Worm (Caenorhabditis elegans) whole organism, L2 larva: ENCODE data around the gene srd-54.
"Not testable (repeated sequence)": the region's sequence is repeated elsewhere in the genome, so short reads cannot be mapped to it uniquely, and the experiment has no call there.

Experiments used
- C34F6.9 ChIP-seq: fragments of 150-350 bp; optimal IDR thresholded peaks from 2 replicates; lab custom pipeline; 2014; ENCODE audit warnings: missing biosample characterization, missing genetic modification characterization
- F13H6.1 ChIP-seq: sonication (generic microtip); optimal IDR thresholded peaks from 2 replicates; lab custom pipeline; 2016; ENCODE audit warnings: missing genetic modification characterization, missing compliant biosample characterization
- R02D3.7 ChIP-seq: fragments of 150-350 bp; optimal IDR thresholded peaks from 2 replicates; lab custom pipeline; 2014; ENCODE audit warnings: missing biosample characterization, missing genetic modification characterization
- Y55F3AM.14 ChIP-seq: fragments of 200-800 bp; sonication (Bioruptor generic); optimal IDR thresholded peaks from 2 replicates; lab custom pipeline; 2018; ENCODE audit warnings: mild to moderate bottlenecking, missing genetic modification characterization, missing compliant biosample characterization
- alr-1 ChIP-seq: fragments of 150-350 bp; optimal IDR thresholded peaks from 2 replicates; lab custom pipeline; 2014; ENCODE audit warnings: missing biosample characterization, missing genetic modification characterization
- aly-2 ChIP-seq: fragments of 150-350 bp; optimal IDR thresholded peaks from 2 replicates; lab custom pipeline; 2014; ENCODE audit warnings: missing biosample characterization, missing genetic modification characterization
- blmp-1 ChIP-seq: sonication (generic microtip); optimal IDR thresholded peaks from 2 replicates; lab custom pipeline; 2017; ENCODE audit warnings: missing genetic modification characterization, mild to moderate bottlenecking, missing compliant biosample characterization, antibody characterized with exemption, moderate library complexity; ENCODE audit not compliant: insufficient read depth
- ceh-16 ChIP-seq: fragments of 150-350 bp; optimal IDR thresholded peaks from 2 replicates; lab custom pipeline; 2014; ENCODE audit warnings: missing biosample characterization, missing genetic modification characterization
- ceh-82 ChIP-seq: fragments of 150-350 bp; optimal IDR thresholded peaks from 2 replicates; lab custom pipeline; 2014; ENCODE audit warnings: missing biosample characterization, missing genetic modification characterization
- crh-2 ChIP-seq: sonication (generic microtip); optimal IDR thresholded peaks from 2 replicates; lab custom pipeline; 2017; ENCODE audit warnings: missing biosample characterization, missing genetic modification characterization
- dmd-4 ChIP-seq: sonication (generic microtip); optimal IDR thresholded peaks from 2 replicates; lab custom pipeline; 2017; ENCODE audit warnings: missing biosample characterization, missing genetic modification characterization
- egl-27 ChIP-seq: sonication (generic microtip); optimal IDR thresholded peaks from 3 replicates; lab custom pipeline; 2017; ENCODE audit warnings: missing biosample characterization, missing genetic modification reagents, missing genetic modification characterization
- fos-1 ChIP-seq: fragments of 150-350 bp; optimal IDR thresholded peaks from 2 replicates; lab custom pipeline; 2014; ENCODE audit warnings: missing biosample characterization, missing genetic modification characterization
- gmeb-1 ChIP-seq: fragments of 150-350 bp; optimal IDR thresholded peaks from 2 replicates; lab custom pipeline; 2014; ENCODE audit warnings: missing biosample characterization, missing genetic modification characterization
- lin-39 ChIP-seq: fragments of 150-350 bp; optimal IDR thresholded peaks from 2 replicates; lab custom pipeline; 2014; ENCODE audit warnings: missing biosample characterization, missing genetic modification reagents, missing genetic modification characterization
- lsy-2 ChIP-seq, 2 experiments: fragments of 150-350 bp in 1 of 2; sonication (generic microtip) in 1 of 2; optimal IDR thresholded peaks; 2 replicates each; lab custom pipeline; 2014 to 2017; ENCODE audit warnings: missing biosample characterization in 2 of 2, missing genetic modification characterization in 2 of 2
- mab-5 ChIP-seq: fragments of 150-350 bp; optimal IDR thresholded peaks from 2 replicates; lab custom pipeline; 2014; ENCODE audit warnings: missing biosample characterization, missing genetic modification characterization
- nhr-11 ChIP-seq: fragments of 150-350 bp; optimal IDR thresholded peaks from 2 replicates; lab custom pipeline; 2014; ENCODE audit warnings: missing biosample characterization, missing genetic modification characterization
- nhr-21 ChIP-seq: fragments of 150-350 bp; optimal IDR thresholded peaks from 2 replicates; lab custom pipeline; 2014; ENCODE audit warnings: missing biosample characterization, missing genetic modification characterization
- nhr-23 ChIP-seq: fragments of 150-350 bp; optimal IDR thresholded peaks from 2 replicates; lab custom pipeline; 2014; ENCODE audit warnings: missing biosample characterization, missing genetic modification reagents, missing genetic modification characterization
- nhr-25 ChIP-seq: fragments of 150-350 bp; sonication (generic microtip); optimal IDR thresholded peaks from 3 replicates; lab custom pipeline; 2014; ENCODE audit warnings: missing biosample characterization, missing genetic modification characterization
- nhr-77 ChIP-seq: fragments of 150-350 bp; optimal IDR thresholded peaks from 2 replicates; lab custom pipeline; 2014; ENCODE audit warnings: missing biosample characterization, missing genetic modification characterization
- peb-1 ChIP-seq: fragments of 150-350 bp; optimal IDR thresholded peaks from 2 replicates; lab custom pipeline; 2014; ENCODE audit warnings: missing biosample characterization, missing genetic modification characterization
- sem-4 ChIP-seq: fragments of 150-350 bp; optimal IDR thresholded peaks from 2 replicates; lab custom pipeline; 2014; ENCODE audit warnings: missing biosample characterization, missing genetic modification reagents, missing genetic modification characterization
- skn-1 ChIP-seq: sonication (generic microtip); optimal IDR thresholded peaks from 2 replicates; lab custom pipeline; 2017; ENCODE audit warnings: missing biosample characterization, missing genetic modification characterization
- sma-3 ChIP-seq: sonication (generic microtip); optimal IDR thresholded peaks from 2 replicates; lab custom pipeline; 2016; ENCODE audit warnings: missing genetic modification reagents, missing genetic modification characterization, missing compliant biosample characterization
- sma-9 ChIP-seq, 2 experiments: fragments of 150-350 bp in 1 of 2; sonication (generic microtip) in 1 of 2; optimal IDR thresholded peaks; 2 replicates each; lab custom pipeline; 2014 to 2016; ENCODE audit warnings: missing genetic modification characterization in 2 of 2, mild to moderate bottlenecking in 1 of 2, missing biosample characterization in 1 of 2, missing compliant biosample characterization in 1 of 2, missing genetic modification reagents in 1 of 2, moderate library complexity in 1 of 2
- snpc-4 ChIP-seq: fragments of 150-350 bp; optimal IDR thresholded peaks from 2 replicates; lab custom pipeline; 2014; ENCODE audit warnings: missing biosample characterization, missing genetic modification characterization
- unc-39 ChIP-seq: fragments of 150-350 bp; optimal IDR thresholded peaks from 2 replicates; lab custom pipeline; 2014; ENCODE audit warnings: missing biosample characterization, missing genetic modification characterization
- zag-1 ChIP-seq: fragments of 150-350 bp; optimal IDR thresholded peaks from 2 replicates; lab custom pipeline; 2014; ENCODE audit warnings: missing biosample characterization, missing genetic modification characterization
- ztf-1 ChIP-seq: fragments of 200-800 bp; sonication (Bioruptor generic); conservative IDR thresholded peaks from 2 replicates; pipeline ENCODE4 v1.3.6; 2022; ENCODE audit warnings: missing genetic modification characterization, missing compliant biosample characterization
- ztf-4 ChIP-seq: fragments of 150-350 bp; optimal IDR thresholded peaks from 2 replicates; lab custom pipeline; 2014; ENCODE audit warnings: missing biosample characterization, missing genetic modification characterization

srd-54 gene

DNA sequence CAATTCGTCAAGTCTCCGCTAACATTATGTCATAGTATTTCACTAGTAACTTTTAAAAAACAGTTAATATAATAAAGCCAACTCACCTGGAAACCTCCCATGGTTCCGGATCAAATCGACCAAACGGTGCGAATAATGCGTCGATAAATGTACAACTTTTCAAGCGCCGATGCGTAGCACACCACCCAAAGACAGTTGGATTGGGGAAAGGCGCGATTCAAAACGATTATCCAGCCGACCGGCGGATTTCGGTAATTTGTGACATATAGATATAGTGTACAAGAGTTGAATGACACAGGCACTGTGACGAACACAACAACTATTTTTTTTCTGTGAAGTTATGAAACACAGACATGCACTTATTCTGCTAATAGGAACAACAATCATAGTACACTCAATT lies 1.8 kb downstream of the srd-54 start, which contains the start of gene kcc-3:
Gene kcc-3 (minus strand): TSS at position 101 of the 400 bp plus-strand sequence.
- no peak for TF ChIP-seq peb-1 (tag; lab: Kevin White, UChicago)
- TF ChIP-seq lsy-2 (tag; optimal IDR thresholded peaks at IDR 0.05; lab: Kevin White, UChicago), result no peak
- TF ChIP-seq, all 48 proteins: peak for 0

- TF ChIP-seq sma-3 (GFP tag; lab: Kevin White, UChicago); lin-39 (tag; lab: Kevin White, UChicago); zag-1 (tag; lab: Kevin White, UChicago): not testable (repeated sequence)
Measured at ce11 chrII:7434958-7435357, 2.5 kb downstream of the srd-54 start, which contains the start of gene K02A2.1. K02A2.1 (plus strand) TSS chrII:7435258.

DNA sequence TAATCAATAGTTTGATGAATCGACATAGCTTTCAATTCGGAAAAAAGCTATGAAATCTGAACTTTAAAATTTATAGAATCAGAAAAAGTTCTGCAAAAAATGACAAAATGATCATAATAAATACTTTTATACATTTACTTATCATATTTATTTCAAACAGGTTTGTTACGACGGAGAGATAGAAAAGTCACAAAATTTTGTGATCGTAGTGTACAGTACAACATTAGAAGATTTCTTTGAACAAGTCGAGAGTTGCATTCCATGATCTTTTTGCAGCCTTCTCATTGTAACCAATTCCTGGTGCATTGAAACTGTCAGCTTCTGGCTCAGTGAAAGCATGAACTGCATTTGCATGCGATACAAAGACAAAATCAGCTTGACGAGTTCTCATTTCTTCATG lies 23.8 kb downstream of the srd-54 start, which contains the start of gene D1022.3:
Gene D1022.3 (minus strand): TSS at position 101 of the 400 bp plus-strand sequence.
- no peak for TF ChIP-seq aly-2 (tag; lab: Kevin White, UChicago)

DNA sequence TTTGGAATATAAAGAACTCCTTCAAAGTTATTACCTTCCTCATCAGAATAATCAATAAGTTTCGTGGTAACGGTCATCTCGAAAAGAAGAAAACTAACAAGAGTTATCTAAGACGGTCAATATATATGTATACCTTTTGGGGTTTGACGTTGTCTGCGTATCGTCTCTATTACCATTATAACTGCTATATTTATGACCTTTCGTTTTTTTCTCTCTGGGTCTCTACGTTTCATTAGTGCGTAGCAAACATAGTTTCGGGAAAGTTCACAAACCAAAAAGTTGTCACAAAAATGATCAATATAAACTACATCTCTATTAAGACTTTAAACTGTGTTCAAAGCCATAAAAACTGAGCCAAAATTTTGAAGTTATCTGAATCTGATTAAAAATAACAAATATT lies 24.8 kb downstream of the srd-54 start, which contains the start of gene D1022.4:
Gene D1022.4 (minus strand): TSS at position 83 of the 400 bp plus-strand sequence.
- TF ChIP-seq skn-1 (tag; lab: Kevin White, UChicago), result no peak
- no peak for TF ChIP-seq alr-1 (tag; lab: Kevin White, UChicago)
- peak; percentile 37 for TF ChIP-seq gmeb-1 (tag; lab: Kevin White, UChicago)
- no peak for TF ChIP-seq sma-3 (GFP tag; lab: Kevin White, UChicago)
- no peak for TF ChIP-seq Y55F3AM.14 (GFP tag; lab: Kevin White, UChicago)
- no peak for TF ChIP-seq zag-1 (tag; lab: Kevin White, UChicago)
- no peak for TF ChIP-seq ceh-82
- no peak for TF ChIP-seq nhr-25 (tag; lab: Kevin White, UChicago)
- no peak for TF ChIP-seq lsy-2 (tag; optimal IDR thresholded peaks at IDR 0.05; lab: Kevin White, UChicago)
- TF ChIP-seq nhr-11 (tag; lab: Kevin White, UChicago), result no peak
- no peak for TF ChIP-seq nhr-21
- no peak for TF ChIP-seq ztf-4 (tag; lab: Kevin White, UChicago)
- TF ChIP-seq F13H6.1 (tag; lab: Kevin White, UChicago), result no peak
- TF ChIP-seq ceh-16 (tag; lab: Kevin White, UChicago), result no peak
- TF ChIP-seq fos-1 (tag; lab: Kevin White, UChicago), result peak; percentile 57
- no peak for TF ChIP-seq mab-5 (tag; lab: Kevin White, UChicago)
- TF ChIP-seq blmp-1 (tag; lab: Kevin White, UChicago), result peak; percentile 56
- TF ChIP-seq egl-27 (tag; lab: Kevin White, UChicago), result no peak
- peak; percentile 68 for TF ChIP-seq sma-9 (GFP tag; optimal IDR thresholded peaks at IDR 0.05; lab: Kevin White, UChicago)
- no peak for TF ChIP-seq sma-9 (tag; optimal IDR thresholded peaks at IDR 0.05; lab: Kevin White, UChicago)
- TF ChIP-seq snpc-4 (tag; lab: Kevin White, UChicago), result no peak
- no peak for TF ChIP-seq unc-39 (tag; lab: Kevin White, UChicago)
- peak; percentile 38 for TF ChIP-seq crh-2 (tag; lab: Kevin White, UChicago)
- peak; percentile 33 for TF ChIP-seq C34F6.9 (tag; lab: Kevin White, UChicago)

DNA sequence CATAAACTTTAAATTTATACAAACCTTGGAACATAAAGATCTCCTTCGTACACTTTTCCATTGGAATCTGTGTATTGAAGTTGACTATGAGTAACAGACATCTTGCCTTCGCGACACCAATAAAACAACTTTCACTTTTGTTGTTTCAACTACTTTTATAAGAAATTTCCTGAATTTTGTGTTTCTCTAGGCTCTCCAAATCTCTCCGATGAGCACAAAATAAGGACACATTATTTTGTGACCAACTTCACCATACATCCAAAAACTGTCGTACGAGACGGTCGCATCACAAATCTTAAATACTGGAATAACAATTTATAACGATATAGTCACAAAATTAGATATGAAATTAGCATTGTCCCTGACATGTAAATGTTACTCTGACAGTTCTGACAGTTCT lies 26.3 kb downstream of the srd-54 start, which contains the start of gene D1022.5:
Gene D1022.5 (minus strand): TSS at position 101 of the 400 bp plus-strand sequence.
- no peak for TF ChIP-seq nhr-77

ce11 chrII:7459205-7459604 lies 26.8 kb downstream of the srd-54 start, which contains the start of gene D1022.2:
D1022.2 (plus strand) TSS chrII:7459505.
- TF ChIP-seq aly-2 (tag; lab: Kevin White, UChicago) (no peak), sma-9 (GFP tag; optimal IDR thresholded peaks at IDR 0.05; lab: Kevin White, UChicago) (no peak), sma-9 (tag; optimal IDR thresholded peaks at IDR 0.05; lab: Kevin White, UChicago) (no peak), dmd-4 (no peak), C34F6.9 (tag; lab: Kevin White, UChicago) (no peak), nhr-23 (tag; lab: Kevin White, UChicago) (no peak), nhr-11 (tag; lab: Kevin White, UChicago) (no peak), ztf-1 (GFP tag; lab: Robert Waterston, UW) (no peak), egl-27 (tag; lab: Kevin White, UChicago) (no peak), nhr-25 (tag; lab: Kevin White, UChicago) (no peak), R02D3.7 (no peak), sem-4 (tag; lab: Kevin White, UChicago) (no peak)
